Worm (Caenorhabditis elegans): Measurements from ENCODE around the gene F38E11.6.

Gene F38E11.6

DNA sequence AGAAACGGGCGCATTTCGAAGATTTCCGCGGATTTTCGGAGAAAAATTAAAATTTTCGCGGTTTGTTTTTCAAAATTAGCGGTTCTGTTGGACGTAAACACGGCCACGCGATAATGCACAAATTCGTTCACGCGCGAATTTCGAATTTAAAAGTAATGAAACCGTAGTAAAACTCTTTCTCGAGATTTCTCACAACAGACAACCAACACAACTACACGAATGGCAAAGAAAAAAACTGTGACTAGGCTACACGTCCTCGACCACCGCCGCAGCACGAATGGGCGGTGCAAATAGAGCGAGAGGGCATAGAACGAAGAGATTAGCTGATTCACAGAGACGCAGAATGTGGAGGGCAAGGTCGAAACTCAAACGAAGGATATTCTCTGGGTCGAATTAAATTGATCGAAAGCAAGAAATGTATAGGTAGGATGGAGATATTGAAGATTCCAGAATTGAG, 26.4 kb downstream of the F38E11.6 start, which contains the start of gene idh-1 (continued):
- no peak for TF ChIP-seq fkh-3 (tag; optimal IDR thresholded peaks at IDR 0.05)
- TF ChIP-seq F49E8.2 (tag; optimal IDR thresholded peaks at IDR 0.05; ENCODE audit: insufficient read depth), result peak; percentile 13
- peak; percentile 59; the same call in 1 of the 2 replicates for TF ChIP-seq attf-6 (GFP tag; IDR thresholded peaks at IDR 0.05)
- peak; percentile 75 for TF ChIP-seq snpc-3.4 (tag; optimal IDR thresholded peaks at IDR 0.05)
- TF ChIP-seq tlf-1 (GFP tag; optimal IDR thresholded peaks at IDR 0.05), result peak; percentile 75
- no peak for TF ChIP-seq atf-7 (tag; optimal IDR thresholded peaks at IDR 0.05)
- TF ChIP-seq lsl-1 (GFP tag; optimal IDR thresholded peaks at IDR 0.05), result peak; percentile 74
- no peak for TF ChIP-seq hlh-26 (GFP tag; conservative IDR thresholded peaks at IDR 0.05)
- TF ChIP-seq F52B5.7 (tag; optimal IDR thresholded peaks at IDR 0.05), result no peak
- peak; percentile 53 for TF ChIP-seq tbp1 (GFP tag; optimal IDR thresholded peaks at IDR 0.05)
- TF ChIP-seq rec-8 (tag; optimal IDR thresholded peaks at IDR 0.05), result no peak
- no peak for TF ChIP-seq K12H6.12 (tag; optimal IDR thresholded peaks at IDR 0.05)
- TF ChIP-seq xnd-1 (tag; optimal IDR thresholded peaks at IDR 0.05), result peak; percentile 77
- no peak for TF ChIP-seq nhr-179 (tag; optimal IDR thresholded peaks at IDR 0.05)
- TF ChIP-seq bed-2 (GFP tag; IDR thresholded peaks at IDR 0.05), result no peak
- TF ChIP-seq F57A8.1 (GFP tag; optimal IDR thresholded peaks at IDR 0.05), result no peak
- peak; percentile 9 for TF ChIP-seq F23B12.7 (tag; optimal IDR thresholded peaks at IDR 0.05; ENCODE audit: insufficient read depth)
- 0 out of 2 replicates have a peak, but pooled peaks have one; percentile 55 for TF ChIP-seq madf-3 (GFP tag; IDR thresholded peaks at IDR 0.05)
- TF ChIP-seq B0336.3 (GFP tag; IDR thresholded peaks at IDR 0.05), result peak; percentile 71
- TF ChIP-seq hsf-1 (GFP tag; IDR thresholded peaks at IDR 0.05), result peak; percentile 65

- TF ChIP-seq lin-54 (GFP tag; optimal IDR thresholded peaks at IDR 0.05), result peak; percentile 27
- TF ChIP-seq ztf-25 (GFP tag; IDR thresholded peaks at IDR 0.05), result no peak
- no peak for TF ChIP-seq rcor-1 (GFP tag; IDR thresholded peaks at IDR 0.05)
- no peak for TF ChIP-seq ccch-3 (GFP tag; optimal IDR thresholded peaks at IDR 0.05)
- no peak for TF ChIP-seq mcd-1 (GFP tag; IDR thresholded peaks at IDR 0.05)
- peak; percentile 26 for TF ChIP-seq chd-7 (tag; optimal IDR thresholded peaks at IDR 0.05)
- no peak for TF ChIP-seq lag-1 (GFP tag; IDR thresholded peaks at IDR 0.05)
- TF ChIP-seq ceh-100 (GFP tag; IDR thresholded peaks at IDR 0.05), result no peak
- TF ChIP-seq rpc-1 (optimal IDR thresholded peaks at IDR 0.05), result no peak
- no peak for TF ChIP-seq rpc-1 (tag; optimal IDR thresholded peaks at IDR 0.05)
- TF ChIP-seq Y56A3A.18 (GFP tag; IDR thresholded peaks at IDR 0.05), result peak; percentile 83
- peak; percentile 82 for TF ChIP-seq Y53G8AR.9 (GFP tag; conservative IDR thresholded peaks at IDR 0.05)
- TF ChIP-seq egrh-3 (GFP tag; IDR thresholded peaks at IDR 0.05), result no peak
- TF ChIP-seq F39B2.1 (GFP tag; IDR thresholded peaks at IDR 0.05), result no peak
- TF ChIP-seq hsf-1 (GFP tag; IDR thresholded peaks at IDR 0.05), result peak; percentile 49; the same call in 1 of the 2 replicates
- TF ChIP-seq die-1 (tag; optimal IDR thresholded peaks at IDR 0.05), result peak; percentile 32
- TF ChIP-seq attf-5 (GFP tag; optimal IDR thresholded peaks at IDR 0.05), result no peak
- no peak for TF ChIP-seq F23B12.7 (tag; optimal IDR thresholded peaks at IDR 0.05; ENCODE audit: insufficient read depth)
- TF ChIP-seq snpc-3.4 (tag; optimal IDR thresholded peaks at IDR 0.05), result peak; percentile 12
- no peak for TF ChIP-seq cebp-2 (GFP tag; IDR thresholded peaks at IDR 0.05)
- no peak for TF ChIP-seq ztf-6 (GFP tag; IDR thresholded peaks at IDR 0.05)
- TF ChIP-seq snpc-1.1 (tag; optimal IDR thresholded peaks at IDR 0.05; ENCODE audit: insufficient read depth), result peak; percentile 41
- TF ChIP-seq efl-1 (GFP tag; optimal IDR thresholded peaks at IDR 0.05), result no peak
- TF ChIP-seq nfya-1 (tag; optimal IDR thresholded peaks at IDR 0.05; ENCODE audit: borderline replicate concordance, insufficient read depth), result no peak
- no peak for TF ChIP-seq Y53F4B.3 (GFP tag; IDR thresholded peaks at IDR 0.05)
- no peak for TF ChIP-seq nhr-179 (tag; optimal IDR thresholded peaks at IDR 0.05)
- no peak for TF ChIP-seq F57A8.1 (GFP tag; optimal IDR thresholded peaks at IDR 0.05)
- TF ChIP-seq D2030.7 (GFP tag; IDR thresholded peaks at IDR 0.05), result no peak
- no peak for TF ChIP-seq F22D6.2 (tag; optimal IDR thresholded peaks at IDR 0.05)
- TF ChIP-seq ekl-4 (GFP tag; IDR thresholded peaks at IDR 0.05), result peak; percentile 78; the same call in 1 of the 2 replicates
- no peak for TF ChIP-seq F55B11.4 (tag; optimal IDR thresholded peaks at IDR 0.05; ENCODE audit: borderline replicate concordance, insufficient read depth)
- TF ChIP-seq ztf-18 (tag; optimal IDR thresholded peaks at IDR 0.05), result no peak
- TF ChIP-seq madf-3 (GFP tag; IDR thresholded peaks at IDR 0.05), result peak; percentile 80
These were observed 28.6 kb downstream of the F38E11.6 start for ce11 chrIV:9438753-9439152.

All from whole organism, young adult.